Fruit fly (Drosophila melanogaster): ENCODE measurements around the gene mld.

Gene mld

DNA sequence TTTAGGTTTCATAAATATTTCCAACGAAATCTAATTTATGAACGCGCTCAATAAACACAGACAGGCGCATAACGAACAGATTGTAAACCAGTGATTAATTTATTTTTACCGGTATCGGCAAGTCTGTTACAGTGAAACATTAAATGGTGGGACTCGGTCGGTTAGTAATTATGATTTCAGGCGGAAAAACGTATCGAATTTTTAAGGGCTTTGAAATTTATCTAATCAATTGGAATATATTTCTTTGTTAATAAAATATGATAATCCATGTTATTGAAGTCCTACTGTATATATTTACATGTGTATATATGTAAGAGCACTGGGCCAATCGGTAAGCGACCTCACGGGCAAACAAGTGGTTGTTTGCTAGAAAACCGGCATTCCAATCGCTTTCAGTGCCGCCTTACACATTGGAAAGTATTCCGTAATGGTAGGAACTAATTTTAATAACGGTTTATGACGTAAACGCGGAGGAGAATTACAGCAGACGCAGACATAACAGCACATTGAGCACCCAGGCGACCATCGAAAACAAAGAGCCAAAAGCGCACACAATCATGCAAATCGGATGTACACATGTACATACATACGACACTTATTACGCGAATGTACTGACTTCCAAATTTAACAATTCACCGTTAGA lies 42.3 kb upstream of the mld start (continued):
- TF ChIP-seq fd85E (GFP tag; optimal IDR thresholded peaks at IDR 0.05) (peak; percentile 64), CG6276 (GFP tag; optimal IDR thresholded peaks at IDR 0.05) (peak; percentile 74), CG15336 (GFP tag; IDR thresholded peaks at IDR 0.05) (peak; percentile 94), CG34406 (GFP tag; optimal IDR thresholded peaks at IDR 0.05) (peak; percentile 93), CG8319 (GFP tag; optimal IDR thresholded peaks at IDR 0.05) (peak; percentile 75), CG4318 (GFP tag; optimal IDR thresholded peaks at IDR 0.05) (peak; percentile 80), Gug (GFP tag; IDR thresholded peaks at IDR 0.05) (peak; percentile 86), Eip78C (GFP tag) (peak; percentile 99), Ets21C (GFP tag; optimal IDR thresholded peaks at IDR 0.05) (peak; percentile 91), CG31627 (GFP tag; optimal IDR thresholded peaks at IDR 0.05) (peak; percentile 96), CG10631 (GFP tag; optimal IDR thresholded peaks at IDR 0.05) (peak; percentile 82), CG6792 (GFP tag; optimal IDR thresholded peaks at IDR 0.05) (peak; percentile 85), CG7368 (GFP tag; optimal IDR thresholded peaks at IDR 0.05) (peak; percentile 72), Smox (GFP tag; optimal IDR thresholded peaks at IDR 0.05) (peak; percentile 96), Lpt (GFP tag; optimal IDR thresholded peaks at IDR 0.05) (peak; percentile 37), eg (GFP tag; IDR thresholded peaks at IDR 0.05) (peak; percentile 97), Eip75B (GFP tag; optimal IDR thresholded peaks at IDR 0.05) (peak; percentile 88), dac (GFP tag; optimal IDR thresholded peaks at IDR 0.05) (peak; percentile 43), Hr4 (GFP tag; optimal IDR thresholded peaks at IDR 0.05) (peak; percentile 95), OdsH (GFP tag; optimal IDR thresholded peaks at IDR 0.05) (peak; percentile 96), Ets96B (tag; optimal IDR thresholded peaks at IDR 0.05) (no peak), Blimp-1 (GFP tag; optimal IDR thresholded peaks at IDR 0.05) (peak; percentile 84), Met (GFP tag; optimal IDR thresholded peaks at IDR 0.05) (peak; percentile 97), vri (GFP tag; optimal IDR thresholded peaks at IDR 0.05) (peak; percentile 91), Hr38 (GFP tag; optimal IDR thresholded peaks at IDR 0.05) (peak; percentile 63), pdm3 (GFP tag; optimal IDR thresholded peaks at IDR 0.05) (peak; percentile 95), spab (GFP tag; optimal IDR thresholded peaks at IDR 0.05) (peak; percentile 62), CG8632 (GFP tag; optimal IDR thresholded peaks at IDR 0.05) (peak; percentile 93), CG3919 (GFP tag; optimal IDR thresholded peaks at IDR 0.05) (peak; percentile 94)

dm6 chr3R:24543676-24544277 lies 41.7 kb upstream of the mld start, which contains the start of gene Cftr:
Cftr (minus strand) TSS chr3R:24543914.
- TF ChIP-seq CG10669 (GFP tag; optimal IDR thresholded peaks at IDR 0.05): peak; percentile 21
- no peak for TF ChIP-seq fd59A (GFP tag; optimal IDR thresholded peaks at IDR 0.05)
- TF ChIP-seq Hr38 (GFP tag; optimal IDR thresholded peaks at IDR 0.05): no peak
- TF ChIP-seq CG31627 (GFP tag; optimal IDR thresholded peaks at IDR 0.05): peak; percentile 37
- peak; percentile 7 for TF ChIP-seq CG6792 (GFP tag; optimal IDR thresholded peaks at IDR 0.05)
- no peak for TF ChIP-seq CG10631 (GFP tag; optimal IDR thresholded peaks at IDR 0.05)
- TF ChIP-seq CG3919 (GFP tag; optimal IDR thresholded peaks at IDR 0.05): peak; percentile 47
- TF ChIP-seq OdsH (GFP tag; optimal IDR thresholded peaks at IDR 0.05): peak; percentile 27
- peak; percentile 4 for TF ChIP-seq CG6808 (GFP tag; optimal IDR thresholded peaks at IDR 0.05)
- TF ChIP-seq vri (GFP tag; optimal IDR thresholded peaks at IDR 0.05): peak; percentile 91
- peak; percentile 64 for TF ChIP-seq esn (GFP tag; optimal IDR thresholded peaks at IDR 0.05)
- TF ChIP-seq salr (GFP tag; optimal IDR thresholded peaks at IDR 0.05): no peak
- TF ChIP-seq net (GFP tag; optimal IDR thresholded peaks at IDR 0.05): peak; percentile 48
- TF ChIP-seq lz (GFP tag; optimal IDR thresholded peaks at IDR 0.05): peak; percentile 60
- TF ChIP-seq CG7368 (GFP tag; optimal IDR thresholded peaks at IDR 0.05): no peak
- TF ChIP-seq Sox14 (GFP tag; optimal IDR thresholded peaks at IDR 0.05): peak; percentile 67
- TF ChIP-seq CG3032 (tag; optimal IDR thresholded peaks at IDR 0.05): peak; percentile 18
- peak; percentile 40 to 46 for TF ChIP-seq ss (GFP tag; optimal IDR thresholded peaks at IDR 0.05)
- no peak for TF ChIP-seq CG8119 (GFP tag; IDR thresholded peaks at IDR 0.05)
- peak; percentile 18 for TF ChIP-seq achi (GFP tag; optimal IDR thresholded peaks at IDR 0.05)
- peak; percentile 93 for TF ChIP-seq fkh (GFP tag; optimal IDR thresholded peaks at IDR 0.05)
- peak; percentile 71 for TF ChIP-seq Sox102F (GFP tag; optimal IDR thresholded peaks at IDR 0.05)
- TF ChIP-seq Smox (GFP tag; optimal IDR thresholded peaks at IDR 0.05): peak; percentile 67
- TF ChIP-seq CG8319 (GFP tag; optimal IDR thresholded peaks at IDR 0.05): no peak
- peak; percentile 61 for TF ChIP-seq Lpt (GFP tag; optimal IDR thresholded peaks at IDR 0.05)
- TF ChIP-seq Ets96B (tag; optimal IDR thresholded peaks at IDR 0.05): peak; percentile 21
- no peak for TF ChIP-seq CG11294 (GFP tag; IDR thresholded peaks at IDR 0.05)
- TF ChIP-seq spab (GFP tag; optimal IDR thresholded peaks at IDR 0.05): no peak
- TF ChIP-seq CG16779 (tag; optimal IDR thresholded peaks at IDR 0.05): peak; percentile 29
- TF ChIP-seq Met (GFP tag; optimal IDR thresholded peaks at IDR 0.05): peak; percentile 38
- peak; percentile 32 for TF ChIP-seq CG1621 (tag; optimal IDR thresholded peaks at IDR 0.05)
- TF ChIP-seq topi (GFP tag; optimal IDR thresholded peaks at IDR 0.05): peak; percentile 62

Data from whole organism, prepupa.